Worm (Caenorhabditis elegans): ENCODE results near the gene nspf-1.

Gene nspf-1

ce11 chrII:2734735-2735134, 47.3 kb downstream of the nspf-1 start:
- TF ChIP-seq sptf-1 (tag; optimal IDR thresholded peaks at IDR 0.05) (peak; percentile 4), mep-1 (tag; optimal IDR thresholded peaks at IDR 0.05) (peak; percentile 16), bed-3 (GFP tag; optimal IDR thresholded peaks at IDR 0.05) (no peak)

DNA sequence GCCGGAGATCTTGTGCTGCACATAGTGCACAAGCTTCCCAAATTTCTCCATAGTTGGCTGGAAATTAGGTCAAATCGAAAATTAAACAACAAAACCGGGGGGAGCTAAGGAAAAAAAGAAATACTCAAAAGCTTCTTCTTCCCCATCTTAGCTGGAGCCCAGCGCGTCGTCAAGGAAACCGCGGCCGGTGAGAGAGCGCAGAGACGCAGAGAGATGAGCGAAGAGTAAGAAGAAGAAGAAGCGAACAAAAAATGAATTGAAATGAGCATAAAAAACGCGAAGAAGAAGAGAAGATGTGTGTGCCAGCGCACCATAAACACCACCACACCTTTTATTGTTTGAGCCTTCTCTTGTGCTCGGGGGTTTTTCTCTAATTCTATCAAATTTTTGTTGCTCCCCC, 47.8 kb downstream of the nspf-1 start, which contains the start of gene wdr-31:
Gene wdr-31 (minus strand): TSS at position 101 of the 400 bp plus-strand sequence.
- TF ChIP-seq lin-32 (GFP tag; optimal IDR thresholded peaks at IDR 0.05) (no peak), nhr-2 (tag; optimal IDR thresholded peaks at IDR 0.05) (no peak), nhr-28 (tag; optimal IDR thresholded peaks at IDR 0.05) (no peak), elt-3 (tag; optimal IDR thresholded peaks at IDR 0.05) (no peak), blmp-1 (tag; optimal IDR thresholded peaks at IDR 0.05) (no peak), sptf-1 (tag; optimal IDR thresholded peaks at IDR 0.05) (no peak), ceh-43 (GFP tag; optimal IDR thresholded peaks at IDR 0.05) (no peak)

DNA sequence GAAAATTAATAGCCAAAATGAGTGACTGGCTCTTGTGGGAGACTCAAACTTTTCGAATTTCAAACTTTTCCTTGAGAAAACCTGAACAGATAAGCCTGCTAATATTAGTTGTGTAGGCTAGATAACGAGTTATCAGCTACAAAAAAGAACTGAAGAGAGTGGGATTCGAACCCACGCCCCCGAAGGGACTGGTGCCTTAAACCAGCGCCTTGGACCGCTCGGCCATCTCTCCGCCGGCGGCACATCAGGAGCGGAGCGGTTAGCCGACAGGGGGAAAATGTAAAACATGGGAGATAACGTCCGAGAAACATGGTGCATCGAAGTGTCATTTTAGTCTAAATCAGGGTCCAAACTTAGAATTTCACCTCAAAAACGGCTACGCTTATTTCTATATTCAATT, 48.2 kb downstream of the nspf-1 start:
- TF ChIP-seq nhr-2 (tag; optimal IDR thresholded peaks at IDR 0.05) (no peak), blmp-1 (tag; optimal IDR thresholded peaks at IDR 0.05) (no peak), elt-3 (tag; optimal IDR thresholded peaks at IDR 0.05) (no peak)

- no peak for TF ChIP-seq ceh-39 (tag; optimal IDR thresholded peaks at IDR 0.05)
These were observed 48.8 kb downstream of the nspf-1 start, which contains the start of gene T05A8.8 for ce11 chrII:2736156-2736728. Gene T05A8.8 (plus strand): TSS chrII:2736678.

DNA sequence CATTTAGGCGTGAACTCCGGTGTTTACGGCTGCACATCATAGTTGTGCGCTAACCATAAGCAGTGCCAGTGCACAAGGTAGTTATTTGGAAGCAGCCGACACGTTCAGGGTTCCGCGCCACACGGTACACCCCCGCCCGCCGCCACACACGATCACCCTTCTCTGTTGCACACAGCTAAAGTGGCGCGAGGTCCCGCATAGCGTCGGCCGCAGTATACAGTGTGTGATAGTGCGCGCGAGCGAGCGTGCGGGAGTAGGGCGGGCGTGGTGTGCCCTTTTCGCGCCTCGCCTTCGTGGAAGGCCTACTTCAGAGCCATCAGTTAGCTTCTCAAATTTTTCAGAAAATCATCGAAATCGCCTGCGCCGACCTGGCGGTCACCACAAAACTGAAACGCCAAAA, 49.5 kb downstream of the nspf-1 start:
- TF ChIP-seq mls-2 (tag; optimal IDR thresholded peaks at IDR 0.05) (no peak), lin-32 (GFP tag; optimal IDR thresholded peaks at IDR 0.05) (no peak), drap-1 (GFP tag; optimal IDR thresholded peaks at IDR 0.05) (no peak), ces-1 (GFP tag; optimal IDR thresholded peaks at IDR 0.05) (no peak), ceh-43 (GFP tag; optimal IDR thresholded peaks at IDR 0.05) (no peak), sem-2 (GFP tag; optimal IDR thresholded peaks at IDR 0.05) (no peak), mab-5 (tag; optimal IDR thresholded peaks at IDR 0.05) (no peak), unc-120 (tag; optimal IDR thresholded peaks at IDR 0.05; ENCODE audit: poor library complexity, severe bottlenecking) (no peak), bed-3 (GFP tag; optimal IDR thresholded peaks at IDR 0.05) (no peak), ham-2 (GFP tag; optimal IDR thresholded peaks at IDR 0.05) (no peak)
